Fruit fly (Drosophila melanogaster): ENCODE data around the gene beat-IIIa.

DNA sequence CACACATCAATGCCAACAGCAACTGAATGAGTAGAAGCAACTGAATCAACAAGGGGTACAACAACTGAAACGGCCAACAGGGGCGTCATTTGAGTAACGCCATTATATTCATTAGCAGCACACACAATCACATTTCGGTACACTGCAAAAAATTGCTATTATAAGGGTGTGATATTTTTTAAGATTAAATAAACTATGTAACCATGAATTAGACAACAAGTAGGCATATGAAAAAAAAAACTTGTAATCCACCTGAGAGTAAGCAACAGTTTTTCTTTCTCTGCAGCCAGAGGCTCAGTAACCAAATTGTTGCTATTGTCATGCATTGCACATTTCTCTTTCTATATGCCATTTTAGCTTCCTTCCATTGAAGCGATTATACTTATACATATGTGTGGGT, 73.0 kb downstream of the beat-IIIa start:
- TF ChIP-seq CG1620 (GFP tag; optimal IDR thresholded peaks at IDR 0.05) (no peak), CG7045 (GFP tag; optimal IDR thresholded peaks at IDR 0.05) (no peak)

Measured in whole organism, adult.